Fruit fly (Drosophila melanogaster): ENCODE results near the gene CG44198.

dm6 chr2L:13069632-13070279 is 49.2 kb downstream of the CG44198 start:
- TF ChIP-seq CG12605 (GFP tag; IDR thresholded peaks at IDR 0.05) = no peak
- TF ChIP-seq CG14655 (GFP tag; optimal IDR thresholded peaks at IDR 0.05) = no peak
- no peak for TF ChIP-seq Pif1A (GFP tag; optimal IDR thresholded peaks at IDR 0.05)

Data from whole organism, pupa.